Fruit fly (Drosophila melanogaster) whole organism, embryonic: Measurements from ENCODE around the gene Rpt5.

Experiments
- Antp ChIP-seq: fragments of 200-800 bp; sonication (Bioruptor generic); optimal IDR thresholded peaks from 3 replicates; lab custom pipeline; 2016; ENCODE audit warnings: missing biosample characterization, missing genetic modification characterization
- BtbVII ChIP-seq: fragments of 200-800 bp; sonication (Bioruptor generic); optimal IDR thresholded peaks from 3 replicates; lab custom pipeline; 2017; ENCODE audit warnings: missing biosample characterization, mild to moderate bottlenecking, missing genetic modification characterization
- CG10565 ChIP-seq: fragments of 200-800 bp; sonication (Bioruptor generic); optimal IDR thresholded peaks from 3 replicates; lab custom pipeline; 2016; ENCODE audit warnings: missing biosample characterization, mild to moderate bottlenecking, missing genetic modification characterization
- CG11398 ChIP-seq: fragments of 200-800 bp; sonication (Bioruptor generic); optimal IDR thresholded peaks from 2 replicates; lab custom pipeline; 2016; ENCODE audit warnings: missing biosample characterization, missing genetic modification characterization
- CG12071 ChIP-seq: fragments of 200-800 bp; sonication (Bioruptor generic); optimal IDR thresholded peaks from 3 replicates; lab custom pipeline; 2018; ENCODE audit warnings: missing biosample characterization, mild to moderate bottlenecking, missing genetic modification characterization
- CG12942 ChIP-seq: fragments of 200-800 bp; sonication (Bioruptor generic); optimal IDR thresholded peaks from 3 replicates; lab custom pipeline; 2016; ENCODE audit warnings: missing biosample characterization, missing genetic modification characterization
- CG14667 ChIP-seq: fragments of 200-800 bp; sonication (Bioruptor generic); IDR thresholded peaks from 2 replicates; pipeline ENCODE4 v1.3.6; 2022; ENCODE audit warnings: missing biosample characterization, missing genetic modification characterization
- CG14860 ChIP-seq: fragments of 200-800 bp; sonication (Bioruptor generic); IDR thresholded peaks from 3 replicates; pipeline ENCODE4 v1.3.6; 2022; ENCODE audit warnings: missing biosample characterization, missing genetic modification characterization; ENCODE audit not compliant: partially characterized antibody
- CG15011 ChIP-seq: fragments of 200-800 bp; sonication (Bioruptor generic); optimal IDR thresholded peaks from 3 replicates; lab custom pipeline; 2018; ENCODE audit warnings: missing biosample characterization, mild to moderate bottlenecking, missing genetic modification characterization
- CG15514 ChIP-seq: fragments of 200-800 bp; sonication (Bioruptor generic); optimal IDR thresholded peaks from 3 replicates; lab custom pipeline; 2017; ENCODE audit warnings: missing biosample characterization, missing genetic modification characterization, mild to moderate bottlenecking, moderate library complexity, missing genetic modification reagents
- CG16779 ChIP-seq: fragments of 200-800 bp; sonication (Bioruptor generic); IDR thresholded peaks from 2 replicates; pipeline ENCODE4 v1.3.6; 2022; ENCODE audit warnings: missing biosample characterization, missing genetic modification characterization
- CG17328 ChIP-seq: fragments of 200-800 bp; sonication (Bioruptor generic); IDR thresholded peaks from 2 replicates; pipeline ENCODE4 v1.3.6; 2022; ENCODE audit warnings: missing biosample characterization, missing genetic modification characterization
- CG18599 ChIP-seq: fragments of 200-800 bp; sonication (Bioruptor generic); optimal IDR thresholded peaks from 3 replicates; lab custom pipeline; 2017; ENCODE audit warnings: missing biosample characterization, missing genetic modification characterization, mild to moderate bottlenecking, moderate library complexity, missing genetic modification reagents
- CG2120 ChIP-seq: fragments of 200-800 bp; sonication (Bioruptor generic); optimal IDR thresholded peaks from 3 replicates; lab custom pipeline; 2016; ENCODE audit warnings: missing biosample characterization, missing genetic modification characterization
- CG2129 ChIP-seq: fragments of 200-800 bp; sonication (Bioruptor generic); IDR thresholded peaks from 2 replicates; pipeline ENCODE4 v1.3.6; 2022; ENCODE audit warnings: missing biosample characterization, missing genetic modification characterization; ENCODE audit not compliant: partially characterized antibody
- CG2202 ChIP-seq: fragments of 200-800 bp; sonication (Bioruptor generic); optimal IDR thresholded peaks from 2 replicates; lab custom pipeline; 2018; ENCODE audit warnings: missing biosample characterization, mild to moderate bottlenecking, missing genetic modification characterization
- CG33213 ChIP-seq: fragments of 200-800 bp; sonication (Bioruptor generic); optimal IDR thresholded peaks from 3 replicates; lab custom pipeline; 2016; ENCODE audit warnings: missing biosample characterization, missing genetic modification characterization
- CG3726 ChIP-seq: fragments of 200-800 bp; sonication (Bioruptor generic); IDR thresholded peaks from 3 replicates; pipeline ENCODE4, ENCODE4 v1.3.6; 2022; ENCODE audit warnings: missing biosample characterization, missing genetic modification characterization
- CG4328 ChIP-seq: fragments of 200-800 bp; sonication (Bioruptor generic); optimal IDR thresholded peaks from 3 replicates; lab custom pipeline; 2017; ENCODE audit warnings: missing biosample characterization, missing genetic modification reagents, missing genetic modification characterization
- CG4404 ChIP-seq: fragments of 200-800 bp; sonication (Bioruptor generic); IDR thresholded peaks from 2 replicates; pipeline ENCODE4 v1.3.6; 2022; ENCODE audit warnings: missing biosample characterization, missing genetic modification characterization
- CG4617 ChIP-seq: fragments of 200-800 bp; sonication (Bioruptor generic); optimal IDR thresholded peaks from 3 replicates; lab custom pipeline; 2016; ENCODE audit warnings: missing biosample characterization, missing genetic modification characterization, borderline replicate concordance
- CG6765 ChIP-seq: fragments of 200-800 bp; sonication (Bioruptor generic); optimal IDR thresholded peaks from 3 replicates; lab custom pipeline; 2017; ENCODE audit warnings: missing biosample characterization, mild to moderate bottlenecking, missing genetic modification characterization
- CG6791 ChIP-seq: fragments of 200-800 bp; sonication (Bioruptor generic); IDR thresholded peaks from 3 replicates; pipeline ENCODE4 v1.3.6; 2022; ENCODE audit warnings: missing biosample characterization, missing genetic modification characterization; ENCODE audit not compliant: partially characterized antibody
- CG7271 ChIP-seq: fragments of 200-800 bp; sonication (Bioruptor generic); optimal IDR thresholded peaks from 2 replicates; lab custom pipeline; 2018; ENCODE audit warnings: missing biosample characterization, mild to moderate bottlenecking, missing genetic modification characterization, moderate library complexity
- CG8765 ChIP-seq: fragments of 200-800 bp; sonication (Bioruptor generic); IDR thresholded peaks from 2 replicates; pipeline ENCODE4 v1.3.6; 2022; ENCODE audit warnings: missing biosample characterization, missing genetic modification characterization
- Doc3 ChIP-seq: fragments of 200-800 bp; sonication (Bioruptor generic); IDR thresholded peaks from 3 replicates; pipeline ENCODE4 v1.3.6; 2022; ENCODE audit warnings: missing biosample characterization, missing genetic modification characterization; ENCODE audit not compliant: partially characterized antibody
- ERR ChIP-seq: fragments of 200-800 bp; sonication (Bioruptor generic); optimal IDR thresholded peaks from 2 replicates; lab custom pipeline; 2016; ENCODE audit warnings: missing biosample characterization, missing genetic modification characterization
- HLH4C ChIP-seq: fragments of 200-800 bp; sonication (Bioruptor generic); IDR thresholded peaks from 3 replicates; pipeline ENCODE4 v1.3.6; 2022; ENCODE audit warnings: missing biosample characterization, missing genetic modification characterization; ENCODE audit not compliant: partially characterized antibody
- Hr78 ChIP-seq, 2 experiments: fragments of 200-800 bp in 1 of 2; fragments of >200 bp in 1 of 2; sonication (Bioruptor generic) in 1 of 2; optimal IDR thresholded peaks; 2 replicates each; lab custom pipeline; 2017 to 2019; ENCODE audit warnings: missing biosample characterization in 2 of 2, missing genetic modification characterization in 2 of 2, mild to moderate bottlenecking in 1 of 2, moderate library complexity in 1 of 2
- MBD-R2 ChIP-seq: fragments of 200-800 bp; sonication (Bioruptor generic); IDR thresholded peaks from 2 replicates; pipeline ENCODE4 v1.3.6; 2022; ENCODE audit warnings: missing biosample characterization, missing genetic modification characterization
- MESR4 ChIP-seq: fragments of 200-800 bp; sonication (Bioruptor generic); optimal IDR thresholded peaks from 2 replicates; lab custom pipeline; 2018; ENCODE audit warnings: missing biosample characterization, mild to moderate bottlenecking, missing genetic modification characterization, moderate library complexity
- Max ChIP-seq: fragments of 200-800 bp; sonication (Bioruptor generic); optimal IDR thresholded peaks from 2 replicates; lab custom pipeline; 2016; ENCODE audit warnings: missing biosample characterization, mild to moderate bottlenecking, missing genetic modification characterization
- Ptx1 ChIP-seq: fragments of 200-800 bp; sonication (Bioruptor generic); IDR thresholded peaks from 2 replicates; pipeline ENCODE4 v1.3.6; 2022; ENCODE audit warnings: missing biosample characterization, missing genetic modification characterization
- Trl ChIP-seq, 3 experiments: fragments of >200 bp in 2 of 3; fragments of 200-800 bp in 1 of 3; sonication (Bioruptor generic) in 1 of 3; optimal IDR thresholded peaks; 2 replicates in 1 of 3; 3 replicates in 2 of 3; lab custom pipeline; 2016 to 2017; ENCODE audit warnings: missing biosample characterization in 1 of 3, missing genetic modification characterization in 1 of 3
- caup ChIP-seq: fragments of 200-800 bp; sonication (Bioruptor generic); optimal IDR thresholded peaks from 3 replicates; lab custom pipeline; 2017; ENCODE audit warnings: missing biosample characterization, mild to moderate bottlenecking, missing genetic modification characterization, moderate library complexity; ENCODE audit not compliant: severe bottlenecking
- croc ChIP-seq: fragments of 200-800 bp; sonication (Bioruptor generic); conservative IDR thresholded peaks from 3 replicates; pipeline ENCODE4 v1.3.6; 2022; ENCODE audit warnings: missing biosample characterization, missing genetic modification characterization
- eve ChIP-seq, 2 experiments: fragments of >200 bp; optimal IDR thresholded peaks; 2 replicates each; lab custom pipeline; 2017; ENCODE audit warnings: missing biosample characterization in 2 of 2, missing genetic modification characterization in 2 of 2
- fd64A ChIP-seq: fragments of 200-800 bp; sonication (Bioruptor generic); optimal IDR thresholded peaks from 3 replicates; lab custom pipeline; 2018; ENCODE audit warnings: missing biosample characterization, mild to moderate bottlenecking, missing genetic modification characterization
- gce ChIP-seq: fragments of 200-800 bp; sonication (Bioruptor generic); IDR thresholded peaks from 3 replicates; pipeline ENCODE4 v1.3.6; 2022; ENCODE audit warnings: missing biosample characterization, missing genetic modification characterization
- gro ChIP-seq: fragments of 200-800 bp; sonication (Bioruptor generic); optimal IDR thresholded peaks from 2 replicates; lab custom pipeline; 2016; ENCODE audit warnings: missing biosample characterization, missing genetic modification characterization
- lab ChIP-seq: fragments of 200-800 bp; sonication (Bioruptor generic); optimal IDR thresholded peaks from 3 replicates; lab custom pipeline; 2017; ENCODE audit warnings: missing biosample characterization, missing genetic modification characterization, mild to moderate bottlenecking, moderate library complexity, missing genetic modification reagents
- nerfin-2 ChIP-seq: fragments of 200-800 bp; sonication (Bioruptor generic); IDR thresholded peaks from 2 replicates; pipeline ENCODE4 v1.3.6; 2022; ENCODE audit warnings: missing biosample characterization, missing genetic modification characterization; ENCODE audit not compliant: partially characterized antibody
- odd ChIP-seq: fragments of 200-800 bp; sonication (Bioruptor generic); optimal IDR thresholded peaks from 2 replicates; lab custom pipeline; 2017; ENCODE audit warnings: missing biosample characterization, mild to moderate bottlenecking, missing genetic modification characterization
- salm ChIP-seq: fragments of 200-800 bp; sonication (Bioruptor generic); optimal IDR thresholded peaks from 2 replicates; lab custom pipeline; 2018; ENCODE audit warnings: missing biosample characterization, mild to moderate bottlenecking, missing genetic modification characterization
- slp2 ChIP-seq: fragments of 200-800 bp; sonication (Bioruptor generic); optimal IDR thresholded peaks from 2 replicates; lab custom pipeline; 2016; ENCODE audit warnings: missing biosample characterization, missing genetic modification characterization
- sna ChIP-seq: fragments of 200-800 bp; sonication (Bioruptor generic); IDR thresholded peaks from 2 replicates; pipeline ENCODE4 v1.3.6; 2022; ENCODE audit warnings: missing biosample characterization, missing genetic modification characterization; ENCODE audit not compliant: partially characterized antibody
- sr ChIP-seq: fragments of 200-800 bp; sonication (Bioruptor generic); IDR thresholded peaks from 3 replicates; pipeline ENCODE4 v1.3.6; 2022; ENCODE audit warnings: missing biosample characterization, missing genetic modification characterization
- yki ChIP-seq: fragments of >200 bp; optimal IDR thresholded peaks from 3 replicates; lab custom pipeline; 2018

The Rpt5 gene

DNA sequence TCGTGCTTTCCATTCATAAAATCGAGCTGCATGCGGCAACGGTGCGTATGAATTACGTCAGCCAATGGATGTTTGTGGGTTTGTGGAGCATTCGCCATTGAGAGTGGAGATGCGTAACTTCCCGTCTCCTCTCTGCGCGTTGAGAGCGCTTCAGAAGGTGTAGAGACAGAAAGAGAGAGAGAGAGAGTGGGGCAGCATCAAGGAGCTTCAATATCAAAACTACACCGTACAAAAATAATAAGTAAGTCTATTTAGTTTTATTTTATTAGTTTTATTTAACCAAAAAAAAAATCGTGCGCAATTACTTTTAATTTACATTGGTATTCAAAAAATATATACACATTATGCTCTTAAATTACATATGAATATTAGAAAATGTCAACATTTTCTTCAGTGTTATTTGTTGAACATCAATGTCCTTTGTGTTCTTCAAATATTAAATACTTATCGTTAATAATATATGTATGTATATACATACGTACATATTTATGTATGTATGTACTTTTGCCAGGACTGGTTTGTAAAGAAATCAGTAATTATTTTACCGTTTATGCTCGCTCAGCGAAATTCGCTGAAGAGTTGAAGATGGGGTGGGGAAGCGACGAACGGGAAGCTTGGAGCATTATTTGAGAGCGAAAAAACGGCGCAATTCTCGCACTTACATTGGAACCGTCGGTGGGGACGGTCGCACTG is 29.9 kb upstream of the Rpt5 start, which contains the start of gene CG10365 (continued):
- TF ChIP-seq sna (no peak), Trl (optimal IDR thresholded peaks at IDR 0.05; lab: Kevin White, UChicago) (peak; percentile 78 to 89), Trl (GFP tag; optimal IDR thresholded peaks at IDR 0.05; lab: Kevin White, UChicago) (no peak), CG2129 (no peak), lab (GFP tag; lab: Kevin White, UChicago) (peak; percentile 92), CG2202 (no peak), CG4328 (GFP tag; lab: Kevin White, UChicago) (peak; percentile 58), CG33213 (GFP tag; lab: Kevin White, UChicago) (no peak), CG12942 (GFP tag; lab: Kevin White, UChicago) (peak; percentile 68), eve (GFP tag; optimal IDR thresholded peaks at IDR 0.05; lab: Kevin White, UChicago) (peak in 1 of 2 experiments; percentile 78), CG6791 (GFP tag; lab: Robert Waterston, UW) (no peak), CG11398 (no peak), BtbVII (GFP tag; lab: Kevin White, UChicago) (peak; percentile 89), CG2120 (GFP tag; lab: Kevin White, UChicago) (peak; percentile 81), CG16779 (no peak), Ptx1 (GFP tag; lab: Robert Waterston, UW) (peak; percentile 92), CG17328 (GFP tag; lab: Robert Waterston, UW) (peak; percentile 85), yki (no peak), HLH4C (GFP tag; lab: Robert Waterston, UW) (no peak), CG18599 (peak; percentile 95), sr (GFP tag; lab: Robert Waterston, UW) (0 out of 3 replicates have a peak, but pooled peaks have one; percentile 22), Doc3 (GFP tag; lab: Robert Waterston, UW) (no peak), Hr78 (GFP tag; optimal IDR thresholded peaks at IDR 0.05; lab: Kevin White, UChicago) (peak in 1 of 2 experiments; percentile 33), CG4404 (GFP tag; lab: Robert Waterston, UW) (0 out of 2 replicates have a peak, but pooled peaks have one; percentile 34), CG3726 (peak; percentile 66; the same call in 1 of the 3 replicates), caup (GFP tag; lab: Kevin White, UChicago) (peak; percentile 73), CG10565 (GFP tag; lab: Kevin White, UChicago) (no peak), slp2 (GFP tag; lab: Kevin White, UChicago) (no peak), CG12071 (GFP tag; lab: Kevin White, UChicago) (no peak), CG15514 (peak; percentile 21), fd64A (GFP tag; lab: Kevin White, UChicago) (no peak), CG6765 (GFP tag; lab: Kevin White, UChicago) (peak; percentile 72), nerfin-2 (no peak), ERR (GFP tag; lab: Kevin White, UChicago) (no peak), Max (GFP tag; lab: Kevin White, UChicago) (no peak), MESR4 (GFP tag; lab: Kevin White, UChicago) (no peak), odd (GFP tag; lab: Kevin White, UChicago) (peak; percentile 76), gro (GFP tag; lab: Kevin White, UChicago) (no peak), CG4617 (GFP tag; lab: Kevin White, UChicago) (peak; percentile 3), croc (GFP tag; lab: Robert Waterston, UW) (peak; percentile 72), MBD-R2 (GFP tag; lab: Robert Waterston, UW) (peak; percentile 35; the same call in 1 of the 2 replicates), gce (GFP tag; lab: Robert Waterston, UW) (peak; percentile 87; the same call in 2 of the 3 replicates), CG15011 (peak; percentile 87), CG14667 (GFP tag; lab: Robert Waterston, UW) (peak; percentile 62), Antp (GFP tag; lab: Kevin White, UChicago) (no peak), CG7271 (tag; lab: Kevin White, UChicago) (no peak), CG8765 (GFP tag; lab: Robert Waterston, UW) (no peak), CG14860 (GFP tag; lab: Robert Waterston, UW) (no peak), salm (peak; percentile 83)
